Worm (Caenorhabditis elegans): ENCODE results near the gene clec-66.

ce11 chrII:12907070-12907469 lies 2.9 kb downstream of the clec-66 start, which contains the start of gene nspb-11:
- TF ChIP-seq elt-3 (tag; optimal IDR thresholded peaks at IDR 0.05), result no peak
- no peak for TF ChIP-seq ama-1 (optimal IDR thresholded peaks at IDR 0.05)
- no peak for TF ChIP-seq R02D3.7 (tag; optimal IDR thresholded peaks at IDR 0.05)
- TF ChIP-seq F13H6.1 (tag; optimal IDR thresholded peaks at IDR 0.05), result no peak
- no peak for TF ChIP-seq nhr-25 (tag; optimal IDR thresholded peaks at IDR 0.05)
- no peak for TF ChIP-seq nhr-77 (tag; optimal IDR thresholded peaks at IDR 0.05)
- TF ChIP-seq snpc-4 (tag; optimal IDR thresholded peaks at IDR 0.05), result no peak
- no peak for TF ChIP-seq nhr-12 (tag; optimal IDR thresholded peaks at IDR 0.05)
- no peak for TF ChIP-seq nhr-10 (tag; optimal IDR thresholded peaks at IDR 0.05)
- TF ChIP-seq sma-9 (GFP tag; optimal IDR thresholded peaks at IDR 0.05), result no peak
- TF ChIP-seq sma-9 (tag; optimal IDR thresholded peaks at IDR 0.05), result no peak
- no peak for TF ChIP-seq blmp-1 (tag; optimal IDR thresholded peaks at IDR 0.05; ENCODE audit: insufficient read depth)
- TF ChIP-seq lin-39 (tag; optimal IDR thresholded peaks at IDR 0.05), result no peak
- no peak for TF ChIP-seq ztf-11 (tag; optimal IDR thresholded peaks at IDR 0.05)
- TF ChIP-seq unc-62 (GFP tag; optimal IDR thresholded peaks at IDR 0.05), result no peak

Measured in whole organism, L2 larva.